Worm (Caenorhabditis elegans) whole organism, dauer: ENCODE measurements around the gene skpo-1.

Experiments
- unc-62 ChIP-seq: sonication (generic microtip); optimal IDR thresholded peaks from 2 replicates; lab custom pipeline; 2017; ENCODE audit warnings: missing biosample characterization, missing genetic modification reagents, missing genetic modification characterization

skpo-1 gene

ce11 chrII:8394205-8394604 is 10.4 kb downstream of the skpo-1 start, which contains the start of gene F49E12.8:
TSS of gene F49E12.8 (minus strand) at chrII:8394305.
- no peak for TF ChIP-seq unc-62 (GFP tag; lab: Kevin White, UChicago)

ce11 chrII:8392215-8392614 is 12.4 kb downstream of the skpo-1 start:
- TF ChIP-seq unc-62 (GFP tag; lab: Kevin White, UChicago): no peak

ce11 chrII:8390751-8391150 is 13.9 kb downstream of the skpo-1 start, which contains the start of gene F49E12.10:
TSS of gene F49E12.10 (plus strand) at chrII:8391051.
- no peak for TF ChIP-seq unc-62 (GFP tag; lab: Kevin White, UChicago)

- no peak for TF ChIP-seq unc-62 (GFP tag; lab: Kevin White, UChicago)
Observed at ce11 chrII:8388001-8388513, 16.6 kb downstream of the skpo-1 start, which contains the start of gene drd-1. TSS of gene drd-1 (plus strand) at chrII:8388051.

- no peak for TF ChIP-seq unc-62 (GFP tag; lab: Kevin White, UChicago)
Observed at ce11 chrII:8386897-8387296, 17.8 kb downstream of the skpo-1 start.

- no peak for TF ChIP-seq unc-62 (GFP tag; lab: Kevin White, UChicago)
Observed at ce11 chrII:8385561-8385960, 19.1 kb downstream of the skpo-1 start.

- TF ChIP-seq unc-62 (GFP tag; lab: Kevin White, UChicago): no peak
Observed at ce11 chrII:8384344-8384743, 20.3 kb downstream of the skpo-1 start.

ce11 chrII:8382880-8383279 is 21.8 kb downstream of the skpo-1 start:
- no peak for TF ChIP-seq unc-62 (GFP tag; lab: Kevin White, UChicago)

ce11 chrII:8381197-8381596 is 23.5 kb downstream of the skpo-1 start, which contains the start of gene F49E12.12:
TSS of gene F49E12.12 (plus strand) at chrII:8381497.
- TF ChIP-seq unc-62 (GFP tag; lab: Kevin White, UChicago): no peak

ce11 chrII:8380188-8380587 is 24.5 kb downstream of the skpo-1 start:
- no peak for TF ChIP-seq unc-62 (GFP tag; lab: Kevin White, UChicago)

ce11 chrII:8377722-8378121 is 26.9 kb downstream of the skpo-1 start:
- TF ChIP-seq unc-62 (GFP tag; lab: Kevin White, UChicago): no peak

ce11 chrII:8370194-8370593 is 34.5 kb downstream of the skpo-1 start:
- TF ChIP-seq unc-62 (GFP tag; lab: Kevin White, UChicago): no peak

- TF ChIP-seq unc-62 (GFP tag; lab: Kevin White, UChicago): no peak
Observed at ce11 chrII:8369059-8369458, 35.6 kb downstream of the skpo-1 start, which contains the start of gene amt-3. TSS of gene amt-3 (minus strand) at chrII:8369159.

- TF ChIP-seq unc-62 (GFP tag; lab: Kevin White, UChicago): no peak
Observed at ce11 chrII:8360453-8360852, 44.2 kb downstream of the skpo-1 start, which contains the start of gene M195.2. TSS of gene M195.2 (plus strand) at chrII:8360753.

- TF ChIP-seq unc-62 (GFP tag; lab: Kevin White, UChicago): no peak
Observed at ce11 chrII:8359350-8359749, 45.3 kb downstream of the skpo-1 start, which contains the start of gene col-77. TSS of gene col-77 (minus strand) at chrII:8359381.

ce11 chrII:8358466-8358865 is 46.2 kb downstream of the skpo-1 start:
- no peak for TF ChIP-seq unc-62 (GFP tag; lab: Kevin White, UChicago)

- no peak for TF ChIP-seq unc-62 (GFP tag; lab: Kevin White, UChicago)
Observed at ce11 chrII:8354233-8354750, 50.4 kb downstream of the skpo-1 start, which contains the start of gene C26D10.6. TSS of gene C26D10.6 (minus strand) at chrII:8354700.
